Worm (Caenorhabditis elegans): Measurements from ENCODE around the gene T24C4.3.

- peak; percentile 31 for TF ChIP-seq him-1 (tag; optimal IDR thresholded peaks at IDR 0.05)
- no peak for TF ChIP-seq dao-5 (tag; optimal IDR thresholded peaks at IDR 0.05)
- peak; percentile 78 for TF ChIP-seq W03F9.2 (tag; optimal IDR thresholded peaks at IDR 0.05)
Observed at ce11 chrIII:833711-834442, 38.4 kb downstream of the T24C4.3 start.

Data from whole organism, L4/young adult.